Worm (Caenorhabditis elegans): ENCODE results near the gene D2096.9.

D2096.9 gene

ce11 chrIV:8382695-8383094, at the start of gene D2096.9:
D2096.9 (minus strand) TSS chrIV:8382795.
- TF ChIP-seq pqm-1 (tag; optimal IDR thresholded peaks at IDR 0.05): no peak
- TF ChIP-seq unc-62 (GFP tag; optimal IDR thresholded peaks at IDR 0.05): no peak
- no peak for TF ChIP-seq unc-39 (tag; optimal IDR thresholded peaks at IDR 0.05)
- TF ChIP-seq lin-39 (tag; optimal IDR thresholded peaks at IDR 0.05): no peak
- no peak for TF ChIP-seq lin-15B (tag; optimal IDR thresholded peaks at IDR 0.05)
- no peak for TF ChIP-seq ceh-16 (tag; optimal IDR thresholded peaks at IDR 0.05)
- no peak for TF ChIP-seq nhr-25 (tag; optimal IDR thresholded peaks at IDR 0.05)
- no peak for TF ChIP-seq pha-4 (tag; optimal IDR thresholded peaks at IDR 0.05)
- TF ChIP-seq sea-2 (GFP tag; optimal IDR thresholded peaks at IDR 0.05): no peak
- TF ChIP-seq nhr-77 (tag; optimal IDR thresholded peaks at IDR 0.05): no peak
- TF ChIP-seq tbx-2 (tag; optimal IDR thresholded peaks at IDR 0.05): no peak
- TF ChIP-seq nhr-28 (tag; optimal IDR thresholded peaks at IDR 0.05): no peak
- no peak for TF ChIP-seq hmg-11 (tag; optimal IDR thresholded peaks at IDR 0.05)
- TF ChIP-seq aly-2 (tag; optimal IDR thresholded peaks at IDR 0.05): no peak
- TF ChIP-seq nhr-12 (tag; optimal IDR thresholded peaks at IDR 0.05): no peak
- TF ChIP-seq nhr-237 (tag; optimal IDR thresholded peaks at IDR 0.05): no peak
- no peak for TF ChIP-seq fkh-2 (tag; optimal IDR thresholded peaks at IDR 0.05)
- no peak for TF ChIP-seq eor-1 (tag; optimal IDR thresholded peaks at IDR 0.05)

ce11 chrIV:8431567-8432458, 49.2 kb upstream of the D2096.9 start:
- TF ChIP-seq nhr-43 (tag; optimal IDR thresholded peaks at IDR 0.05; ENCODE audit: poor library complexity, severe bottlenecking): peak; percentile 79
- TF ChIP-seq elt-3 (tag; optimal IDR thresholded peaks at IDR 0.05): peak in 1 of 3 experiments; percentile 10
- no peak for TF ChIP-seq nhr-28 (tag; optimal IDR thresholded peaks at IDR 0.05)
- no peak for TF ChIP-seq nhr-76 (tag; optimal IDR thresholded peaks at IDR 0.05)
- TF ChIP-seq jun-1 (tag; optimal IDR thresholded peaks at IDR 0.05): peak; percentile 52
- TF ChIP-seq ama-1 (optimal IDR thresholded peaks at IDR 0.05): peak; percentile 99
- TF ChIP-seq aly-2 (tag; optimal IDR thresholded peaks at IDR 0.05): peak; percentile 78
- no peak for TF ChIP-seq nhr-77 (tag; optimal IDR thresholded peaks at IDR 0.05)
- TF ChIP-seq tbx-2 (tag; optimal IDR thresholded peaks at IDR 0.05): peak; percentile 57
- peak; percentile 58 for TF ChIP-seq lsy-12 (tag; optimal IDR thresholded peaks at IDR 0.05)
- no peak for TF ChIP-seq sea-2 (GFP tag; optimal IDR thresholded peaks at IDR 0.05)
- no peak for TF ChIP-seq elt-1 (tag; optimal IDR thresholded peaks at IDR 0.05)
- TF ChIP-seq elt-2 (tag; optimal IDR thresholded peaks at IDR 0.05): peak; percentile 35
- no peak for TF ChIP-seq egl-5 (tag; optimal IDR thresholded peaks at IDR 0.05)
- TF ChIP-seq fos-1 (tag; optimal IDR thresholded peaks at IDR 0.05): no peak
- peak; percentile 78 for TF ChIP-seq snpc-4 (tag; optimal IDR thresholded peaks at IDR 0.05)
- peak; percentile 78 for TF ChIP-seq nhr-23 (tag; optimal IDR thresholded peaks at IDR 0.05)
- TF ChIP-seq R02D3.7 (tag; optimal IDR thresholded peaks at IDR 0.05): peak; percentile 67
- peak; percentile 100 for TF ChIP-seq nfya-1 (tag; optimal IDR thresholded peaks at IDR 0.05; ENCODE audit: insufficient read depth)
- peak; percentile 21 for TF ChIP-seq egl-27 (tag; optimal IDR thresholded peaks at IDR 0.05)
- TF ChIP-seq ZK546.5 (tag; optimal IDR thresholded peaks at IDR 0.05): no peak
- TF ChIP-seq pha-4 (tag; optimal IDR thresholded peaks at IDR 0.05): peak; percentile 81
- TF ChIP-seq unc-62 (GFP tag; optimal IDR thresholded peaks at IDR 0.05): peak; percentile 72
- peak; percentile 42 for TF ChIP-seq fkh-2 (tag; optimal IDR thresholded peaks at IDR 0.05)
- peak; percentile 64 for TF ChIP-seq skn-1 (tag; optimal IDR thresholded peaks at IDR 0.05)
- TF ChIP-seq nhr-237 (tag; optimal IDR thresholded peaks at IDR 0.05): no peak
- no peak for TF ChIP-seq nhr-11 (tag; optimal IDR thresholded peaks at IDR 0.05)
- TF ChIP-seq lin-39 (tag; optimal IDR thresholded peaks at IDR 0.05): peak; percentile 78
- no peak for TF ChIP-seq pqm-1 (tag; optimal IDR thresholded peaks at IDR 0.05)
- no peak for TF ChIP-seq ztf-11 (tag; optimal IDR thresholded peaks at IDR 0.05)
- no peak for TF ChIP-seq ceh-9 (tag; optimal IDR thresholded peaks at IDR 0.05)
- TF ChIP-seq hmg-11 (tag; optimal IDR thresholded peaks at IDR 0.05): no peak
- TF ChIP-seq mdl-1 (tag; optimal IDR thresholded peaks at IDR 0.05): peak; percentile 64
- TF ChIP-seq lin-15B (tag; optimal IDR thresholded peaks at IDR 0.05): peak; percentile 52
- TF ChIP-seq eor-1 (tag; optimal IDR thresholded peaks at IDR 0.05): no peak
- no peak for TF ChIP-seq nhr-67 (tag; optimal IDR thresholded peaks at IDR 0.05)
- TF ChIP-seq ceh-16 (tag; optimal IDR thresholded peaks at IDR 0.05): peak; percentile 21
- TF ChIP-seq nhr-12 (tag; optimal IDR thresholded peaks at IDR 0.05): no peak
- TF ChIP-seq ztf-4 (tag; optimal IDR thresholded peaks at IDR 0.05): peak; percentile 16
- TF ChIP-seq ceh-28 (tag; optimal IDR thresholded peaks at IDR 0.05): peak; percentile 81
- TF ChIP-seq fkh-10 (GFP tag; optimal IDR thresholded peaks at IDR 0.05): no peak
- no peak for TF ChIP-seq zag-1 (tag; optimal IDR thresholded peaks at IDR 0.05)
- TF ChIP-seq daf-12 (tag; optimal IDR thresholded peaks at IDR 0.05): no peak
- peak; percentile 31 for TF ChIP-seq ceh-82 (tag; optimal IDR thresholded peaks at IDR 0.05)
- peak; percentile 86 for TF ChIP-seq nhr-25 (tag; optimal IDR thresholded peaks at IDR 0.05)
- TF ChIP-seq mml-1 (tag; optimal IDR thresholded peaks at IDR 0.05): no peak

All from whole organism, L3 larva.